Worm (Caenorhabditis elegans): Measurements from ENCODE around the gene M04D8.4.

DNA sequence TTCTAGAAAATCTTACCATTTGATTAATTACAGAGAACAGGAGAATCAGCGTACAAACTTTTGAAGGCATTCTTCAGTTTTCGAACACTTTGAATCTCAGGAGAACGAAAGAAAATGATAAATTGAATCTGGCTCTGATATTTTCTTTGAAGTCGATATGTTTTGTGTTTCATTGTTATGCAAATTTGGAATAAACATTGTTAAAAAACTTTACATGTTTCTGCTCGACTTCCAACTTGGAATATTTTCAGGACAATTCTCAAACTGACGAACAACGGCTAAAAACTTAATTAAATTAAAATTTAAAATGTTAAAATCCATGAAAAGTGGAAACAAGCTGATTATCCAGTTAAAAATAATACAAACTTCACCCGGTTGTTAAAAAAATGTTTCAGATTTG is 42.1 kb downstream of the M04D8.4 start, which contains the start of gene C05B5.1:
- TF ChIP-seq ham-2 (GFP tag; optimal IDR thresholded peaks at IDR 0.05) = no peak
- TF ChIP-seq pha-4 (tag; optimal IDR thresholded peaks at IDR 0.05) = no peak
- TF ChIP-seq sptf-1 (tag; optimal IDR thresholded peaks at IDR 0.05) = no peak
- TF ChIP-seq ztf-11 (tag; optimal IDR thresholded peaks at IDR 0.05) = no peak
- TF ChIP-seq mab-5 (tag; optimal IDR thresholded peaks at IDR 0.05) = no peak
- no peak for TF ChIP-seq unc-62 (GFP tag; optimal IDR thresholded peaks at IDR 0.05)
- TF ChIP-seq nhr-28 (tag; optimal IDR thresholded peaks at IDR 0.05) = no peak
- TF ChIP-seq mep-1 (tag; optimal IDR thresholded peaks at IDR 0.05) = no peak
- no peak for TF ChIP-seq snpc-4 (tag; optimal IDR thresholded peaks at IDR 0.05)
